Worm (Caenorhabditis elegans) whole organism, young adult: Measurements from ENCODE around the gene npax-2.

Experiments used
- B0336.3 ChIP-seq: fragments of 200-800 bp; sonication (Bioruptor generic); IDR thresholded peaks from 2 replicates; pipeline ENCODE4 v1.3.6; 2022; ENCODE audit warnings: missing genetic modification characterization, missing compliant biosample characterization
- F49E8.2 ChIP-seq: sonication (generic microtip); optimal IDR thresholded peaks from 3 replicates; lab custom pipeline; 2017; ENCODE audit warnings: missing genetic modification characterization, mild to moderate bottlenecking, missing compliant biosample characterization, antibody characterized with exemption, moderate library complexity; ENCODE audit not compliant: insufficient read depth
- T07F8.4 ChIP-seq: sonication (generic microtip); optimal IDR thresholded peaks from 2 replicates; lab custom pipeline; 2016; ENCODE audit warnings: mild to moderate bottlenecking, missing genetic modification characterization, moderate library complexity, missing compliant biosample characterization
- Y53G8AR.9 ChIP-seq: fragments of 200-800 bp; sonication (Bioruptor generic); conservative IDR thresholded peaks from 2 replicates; pipeline ENCODE4 v1.3.6; 2022; ENCODE audit warnings: missing genetic modification reagents, missing genetic modification characterization, missing compliant biosample characterization
- ZK185.1 ChIP-seq: sonication (generic microtip); optimal IDR thresholded peaks from 2 replicates; lab custom pipeline; 2016; ENCODE audit warnings: mild to moderate bottlenecking, missing genetic modification characterization, missing compliant biosample characterization; ENCODE audit not compliant: poor library complexity, severe bottlenecking
- aptf-2 ChIP-seq: fragments of 200-800 bp; sonication (Bioruptor generic); conservative IDR thresholded peaks from 2 replicates; pipeline ENCODE4 v1.3.6; 2022; ENCODE audit warnings: missing genetic modification reagents, missing genetic modification characterization, missing compliant biosample characterization
- athp-1 ChIP-seq: sonication (generic microtip); optimal IDR thresholded peaks from 2 replicates; lab custom pipeline; 2017; ENCODE audit warnings: mild to moderate bottlenecking, missing genetic modification characterization, missing compliant biosample characterization
- bed-1 ChIP-seq: fragments of 200-800 bp; sonication (Bioruptor generic); IDR thresholded peaks from 2 replicates; pipeline ENCODE4 v1.3.6; 2022; ENCODE audit warnings: missing genetic modification reagents, missing genetic modification characterization, missing compliant biosample characterization
- cebp-1 ChIP-seq, 2 experiments: fragments of 200-800 bp in 1 of 2; sonication (Bioruptor generic) in 1 of 2; sonication (generic microtip) in 1 of 2; IDR thresholded peaks in 1 of 2; optimal IDR thresholded peaks in 1 of 2; 2 replicates each; pipeline versions ENCODE4 v1.3.6 to Lab custom; 2017 to 2022; ENCODE audit warnings: missing compliant biosample characterization in 2 of 2, missing genetic modification characterization in 2 of 2, mild to moderate bottlenecking in 1 of 2, missing genetic modification reagents in 1 of 2, moderate library complexity in 1 of 2
- cebp-2 ChIP-seq: fragments of 200-800 bp; sonication (Bioruptor generic); IDR thresholded peaks from 2 replicates; pipeline ENCODE4 v1.3.6; 2022; ENCODE audit warnings: missing genetic modification characterization, missing compliant biosample characterization
- ceh-79 ChIP-seq: sonication (generic microtip); optimal IDR thresholded peaks from 2 replicates; lab custom pipeline; 2017; ENCODE audit warnings: mild to moderate bottlenecking, missing genetic modification characterization, missing compliant biosample characterization
- egl-18 ChIP-seq: fragments of 200-800 bp; sonication (Bioruptor generic); IDR thresholded peaks from 2 replicates; pipeline ENCODE4 v1.3.6; 2022; ENCODE audit warnings: missing genetic modification reagents, missing genetic modification characterization, missing compliant biosample characterization
- egl-44 ChIP-seq: fragments of 200-800 bp; sonication (Bioruptor generic); IDR thresholded peaks from 2 replicates; pipeline ENCODE4 v1.3.6; 2022; ENCODE audit warnings: missing genetic modification reagents, missing genetic modification characterization, missing compliant biosample characterization
- gei-17 ChIP-seq: fragments of 200-800 bp; sonication (Bioruptor generic); optimal IDR thresholded peaks from 2 replicates; lab custom pipeline; 2018; ENCODE audit warnings: mild to moderate bottlenecking, missing genetic modification characterization, missing compliant biosample characterization
- hmg-1.2 ChIP-seq: fragments of 200-800 bp; sonication (Bioruptor generic); IDR thresholded peaks from 2 replicates; pipeline ENCODE4 v1.3.6; 2022; ENCODE audit warnings: missing genetic modification reagents, missing genetic modification characterization, missing compliant biosample characterization
- hrde-1 ChIP-seq: sonication (generic microtip); optimal IDR thresholded peaks from 2 replicates; lab custom pipeline; 2016; ENCODE audit warnings: missing genetic modification characterization, mild to moderate bottlenecking, missing compliant biosample characterization, moderate library complexity, missing genotype, missing genetic modification reagents, borderline replicate concordance
- hsf-1 ChIP-seq: fragments of 200-800 bp; sonication (Bioruptor generic); IDR thresholded peaks from 2 replicates; pipeline ENCODE4 v1.3.6; 2022; ENCODE audit warnings: missing genetic modification reagents, missing genetic modification characterization, missing compliant biosample characterization
- lin-54 ChIP-seq: fragments of 200-800 bp; sonication (Bioruptor generic); optimal IDR thresholded peaks from 2 replicates; lab custom pipeline; 2018; ENCODE audit warnings: mild to moderate bottlenecking, missing genetic modification characterization, missing compliant biosample characterization
- madf-3 ChIP-seq: fragments of 200-800 bp; sonication (Bioruptor generic); IDR thresholded peaks from 2 replicates; pipeline ENCODE4 v1.3.6; 2022; ENCODE audit warnings: missing genetic modification reagents, missing genetic modification characterization, missing compliant biosample characterization
- mel-28 ChIP-seq: sonication (generic microtip); optimal IDR thresholded peaks from 2 replicates; lab custom pipeline; 2016; ENCODE audit warnings: borderline replicate concordance, mild to moderate bottlenecking, missing genetic modification characterization, missing compliant biosample characterization
- mes-4 ChIP-seq: sonication (generic microtip); optimal IDR thresholded peaks from 2 replicates; lab custom pipeline; 2016; ENCODE audit warnings: missing genotype, missing genetic modification characterization, missing compliant biosample characterization
- mxl-1 ChIP-seq: sonication (generic microtip); optimal IDR thresholded peaks from 2 replicates; lab custom pipeline; 2016; ENCODE audit warnings: missing genetic modification characterization, missing compliant biosample characterization
- nfya-1 ChIP-seq: sonication (generic microtip); optimal IDR thresholded peaks from 2 replicates; lab custom pipeline; 2017; ENCODE audit warnings: antibody characterized with exemption, missing compliant biosample characterization, missing genetic modification characterization, borderline replicate concordance; ENCODE audit not compliant: insufficient read depth
- nhr-27 ChIP-seq: fragments of 200-800 bp; sonication (Bioruptor generic); optimal IDR thresholded peaks from 2 replicates; lab custom pipeline; 2018; ENCODE audit warnings: mild to moderate bottlenecking, missing genetic modification characterization, moderate library complexity, missing compliant biosample characterization
- nhr-80 ChIP-seq: sonication (generic microtip); optimal IDR thresholded peaks from 2 replicates; lab custom pipeline; 2016; ENCODE audit warnings: missing genetic modification characterization, missing compliant biosample characterization
- pbrm-1 ChIP-seq: fragments of 200-800 bp; sonication (Bioruptor generic); IDR thresholded peaks from 2 replicates; pipeline ENCODE4 v1.3.6; 2022; ENCODE audit warnings: missing genetic modification reagents, missing genetic modification characterization, missing compliant biosample characterization
- pha-4 ChIP-seq: fragments of 150-350 bp; sonication (generic microtip); optimal IDR thresholded peaks from 2 replicates; lab custom pipeline; 2014; ENCODE audit warnings: missing biosample characterization, missing genetic modification reagents, missing genetic modification characterization
- snpc-1.3 ChIP-seq: sonication (generic microtip); optimal IDR thresholded peaks from 2 replicates; lab custom pipeline; 2017; ENCODE audit warnings: missing genetic modification characterization, mild to moderate bottlenecking, missing compliant biosample characterization, antibody characterized with exemption, moderate library complexity, missing genotype, missing genetic modification reagents; ENCODE audit not compliant: insufficient read depth
- sptf-2 ChIP-seq: fragments of 200-800 bp; sonication (Bioruptor generic); optimal IDR thresholded peaks from 2 replicates; lab custom pipeline; 2018; ENCODE audit warnings: mild to moderate bottlenecking, missing genetic modification characterization, missing compliant biosample characterization
- unc-62 ChIP-seq: fragments of 150-350 bp; optimal IDR thresholded peaks from 2 replicates; lab custom pipeline; 2014; ENCODE audit warnings: missing biosample characterization, missing genetic modification reagents, missing genetic modification characterization
- xnd-1 ChIP-seq: sonication (generic microtip); optimal IDR thresholded peaks from 2 replicates; lab custom pipeline; 2016; ENCODE audit warnings: missing genotype, missing genetic modification reagents, missing genetic modification characterization, missing compliant biosample characterization
- zim-3 ChIP-seq: sonication (generic microtip); optimal IDR thresholded peaks from 2 replicates; lab custom pipeline; 2017; ENCODE audit warnings: mild to moderate bottlenecking, missing genetic modification characterization, moderate library complexity, missing compliant biosample characterization
- ztf-22 ChIP-seq: fragments of 200-800 bp; sonication (Bioruptor generic); optimal IDR thresholded peaks from 2 replicates; lab custom pipeline; 2018; ENCODE audit warnings: mild to moderate bottlenecking, missing genetic modification characterization, moderate library complexity, missing compliant biosample characterization
- ztf-26 ChIP-seq: sonication (generic microtip); optimal IDR thresholded peaks from 2 replicates; lab custom pipeline; 2017; ENCODE audit warnings: missing genetic modification characterization, missing compliant biosample characterization

The npax-2 gene

ce11 chrX:2108182-2108581 is 41.7 kb downstream of the npax-2 start:
- no peak for TF ChIP-seq lin-54
- no peak for TF ChIP-seq bed-1 (GFP tag; lab: Robert Waterston, UW)
- TF ChIP-seq pha-4 (tag; lab: Kevin White, UChicago): no peak
- TF ChIP-seq ztf-22 (GFP tag; lab: Kevin White, UChicago): no peak
- no peak for TF ChIP-seq pbrm-1 (GFP tag; lab: Robert Waterston, UW)
- TF ChIP-seq mes-4: no peak
- TF ChIP-seq egl-18: no peak
- TF ChIP-seq B0336.3 (GFP tag; lab: Robert Waterston, UW): no peak
- no peak for TF ChIP-seq T07F8.4 (tag; lab: Kevin White, UChicago)
- TF ChIP-seq nhr-80 (tag; lab: Kevin White, UChicago): no peak
- no peak for TF ChIP-seq zim-3 (tag; lab: Kevin White, UChicago)
- no peak for TF ChIP-seq nhr-27 (tag; lab: Kevin White, UChicago)
- TF ChIP-seq hrde-1 (tag; lab: Kevin White, UChicago): no peak
- no peak for TF ChIP-seq hsf-1 (GFP tag; lab: Robert Waterston, UW)
- no peak for TF ChIP-seq athp-1
- TF ChIP-seq cebp-2: no peak

ce11 chrX:2107414-2107813 is 42.5 kb downstream of the npax-2 start:
- TF ChIP-seq ceh-79 (tag; lab: Kevin White, UChicago): no peak
- no peak for TF ChIP-seq snpc-1.3 (tag; lab: Kevin White, UChicago)
- no peak for TF ChIP-seq egl-18
- no peak for TF ChIP-seq xnd-1 (tag; lab: Kevin White, UChicago)
- TF ChIP-seq nhr-80 (tag; lab: Kevin White, UChicago): peak; percentile 48
- no peak for TF ChIP-seq madf-3
- peak; percentile 44 for TF ChIP-seq unc-62 (GFP tag; lab: Kevin White, UChicago)
- TF ChIP-seq gei-17 (GFP tag; lab: Kevin White, UChicago): no peak
- no peak for TF ChIP-seq mel-28 (tag; lab: Kevin White, UChicago)
- TF ChIP-seq B0336.3 (GFP tag; lab: Robert Waterston, UW): no peak
- TF ChIP-seq hsf-1 (GFP tag; lab: Robert Waterston, UW): no peak
- TF ChIP-seq nfya-1 (tag; lab: Kevin White, UChicago): no peak
- no peak for TF ChIP-seq F49E8.2 (tag; lab: Kevin White, UChicago)

- TF ChIP-seq mxl-1 (tag; lab: Kevin White, UChicago) (no peak), egl-44 (no peak), ZK185.1 (tag; lab: Kevin White, UChicago) (no peak), aptf-2 (no peak), Y53G8AR.9 (GFP tag; lab: Robert Waterston, UW) (no peak), sptf-2 (GFP tag; lab: Kevin White, UChicago) (no peak), madf-3 (no peak), hmg-1.2 (GFP tag; lab: Robert Waterston, UW) (no peak), ztf-26 (tag; lab: Kevin White, UChicago) (no peak), cebp-1 (GFP tag; IDR thresholded peaks at IDR 0.05; lab: Robert Waterston, UW) (no peak), cebp-1 (tag; optimal IDR thresholded peaks at IDR 0.05; lab: Kevin White, UChicago) (no peak)
These were observed 44.6 kb downstream of the npax-2 start, which contains the start of gene F53B1.3 for ce11 chrX:2105310-2105709. Gene F53B1.3, plus strand, starts transcription at chrX:2105610.
